Worm (Caenorhabditis elegans): Measurements from ENCODE around the gene F14F3.5.

ce11 chrX:10503393-10503792 is 25.6 kb downstream of the F14F3.5 start:
- TF ChIP-seq nhr-12 (tag; optimal IDR thresholded peaks at IDR 0.05), result no peak
- TF ChIP-seq snpc-4 (tag; optimal IDR thresholded peaks at IDR 0.05), result no peak
- TF ChIP-seq nhr-25 (tag; optimal IDR thresholded peaks at IDR 0.05), result no peak
- TF ChIP-seq pqm-1 (tag; optimal IDR thresholded peaks at IDR 0.05), result no peak
- no peak for TF ChIP-seq pha-4 (tag; optimal IDR thresholded peaks at IDR 0.05)
- TF ChIP-seq nhr-23 (tag; optimal IDR thresholded peaks at IDR 0.05), result no peak
- TF ChIP-seq fos-1 (tag; optimal IDR thresholded peaks at IDR 0.05), result no peak
- TF ChIP-seq nhr-77 (tag; optimal IDR thresholded peaks at IDR 0.05), result no peak
- no peak for TF ChIP-seq egl-27 (tag; optimal IDR thresholded peaks at IDR 0.05)
- no peak for TF ChIP-seq ztf-11 (tag; optimal IDR thresholded peaks at IDR 0.05)
- TF ChIP-seq fkh-10 (GFP tag; optimal IDR thresholded peaks at IDR 0.05), result no peak
- no peak for TF ChIP-seq hmg-11 (tag; optimal IDR thresholded peaks at IDR 0.05)
- no peak for TF ChIP-seq ama-1 (optimal IDR thresholded peaks at IDR 0.05)
- TF ChIP-seq nhr-76 (tag; optimal IDR thresholded peaks at IDR 0.05), result no peak
